Worm (Caenorhabditis elegans): ENCODE measurements around the gene frpr-9.
A peak's percentile ranks its signal among the peaks of the same experiment; 100 is the strongest.

The frpr-9 gene

DNA sequence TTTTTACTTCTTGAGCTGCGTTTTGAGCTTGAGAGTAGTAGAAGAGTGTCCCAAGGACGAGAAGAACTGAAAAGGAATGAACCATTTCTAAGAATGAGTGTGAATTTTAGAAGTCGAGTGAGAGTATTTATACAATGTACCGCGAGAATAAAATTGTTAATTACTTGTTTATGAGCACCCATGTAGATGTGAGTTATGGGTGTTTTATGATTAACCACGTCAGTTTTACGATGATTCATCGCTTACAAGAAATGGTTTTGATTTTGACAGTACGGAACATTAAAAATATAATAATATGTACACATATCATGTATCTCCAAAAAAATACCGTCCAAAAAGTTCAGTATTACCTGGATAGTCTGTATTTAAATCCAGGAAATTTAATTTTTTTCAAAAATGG, 37.6 kb upstream of the frpr-9 start, which contains the start of gene clec-221:
TSS of gene clec-221 (minus strand) at position 101 of the 400 bp plus-strand sequence.
- TF ChIP-seq dsc-1 (tag; optimal IDR thresholded peaks at IDR 0.05) (no peak), lin-35 (GFP tag; optimal IDR thresholded peaks at IDR 0.05) (no peak), aly-2 (tag; optimal IDR thresholded peaks at IDR 0.05) (no peak), ceh-82 (tag; optimal IDR thresholded peaks at IDR 0.05) (no peak), ets-5 (GFP tag; IDR thresholded peaks at IDR 0.05) (no peak), fkh-8 (tag; optimal IDR thresholded peaks at IDR 0.05) (no peak), pqm-1 (tag; optimal IDR thresholded peaks at IDR 0.05) (no peak), nhr-28 (tag; optimal IDR thresholded peaks at IDR 0.05) (no peak), lir-3 (tag; optimal IDR thresholded peaks at IDR 0.05; ENCODE audit: poor library complexity) (no peak), elt-2 (tag; optimal IDR thresholded peaks at IDR 0.05) (no peak), skn-1 (tag; optimal IDR thresholded peaks at IDR 0.05) (no peak), tbx-2 (tag; optimal IDR thresholded peaks at IDR 0.05) (no peak), mep-1 (tag; optimal IDR thresholded peaks at IDR 0.05) (no peak), jun-1 (tag; optimal IDR thresholded peaks at IDR 0.05) (no peak), sptf-1 (tag; optimal IDR thresholded peaks at IDR 0.05) (no peak), blmp-1 (tag; optimal IDR thresholded peaks at IDR 0.05) (no peak), unc-98 (GFP tag; IDR thresholded peaks at IDR 0.05) (no peak), unc-30 (tag; optimal IDR thresholded peaks at IDR 0.05) (no peak), zip-4 (GFP tag; optimal IDR thresholded peaks at IDR 0.05) (no peak), swsn-7 (tag; optimal IDR thresholded peaks at IDR 0.05) (no peak)

DNA sequence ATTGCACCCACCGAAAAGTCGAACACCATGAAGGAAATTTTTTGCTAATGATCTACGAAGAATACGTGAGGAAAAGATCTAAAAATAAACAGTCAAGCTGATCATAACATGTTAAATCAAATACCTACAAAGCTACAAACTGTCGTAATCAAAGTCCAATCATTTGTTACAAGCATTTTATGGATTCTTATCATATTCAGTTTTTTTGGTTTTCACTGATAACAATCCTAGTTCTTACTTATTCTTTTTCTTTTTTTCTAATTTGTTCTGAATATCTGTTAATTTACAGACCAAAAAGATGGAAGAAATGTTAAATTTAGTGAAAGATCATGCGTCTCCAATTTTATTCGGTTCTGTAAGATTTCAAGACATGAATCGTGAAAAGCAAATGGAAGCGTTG, 37.1 kb upstream of the frpr-9 start, which contains the start of gene F17C11.6:
TSS of gene F17C11.6 (plus strand) at position 290 of the 400 bp plus-strand sequence.
- TF ChIP-seq ztf-11 (tag; optimal IDR thresholded peaks at IDR 0.05) (no peak), nhr-77 (tag; optimal IDR thresholded peaks at IDR 0.05) (no peak), alr-1 (tag; optimal IDR thresholded peaks at IDR 0.05; ENCODE audit: borderline replicate concordance) (no peak), nhr-47 (tag; optimal IDR thresholded peaks at IDR 0.05) (no peak), ceh-82 (tag; optimal IDR thresholded peaks at IDR 0.05) (no peak), unc-98 (GFP tag; IDR thresholded peaks at IDR 0.05) (no peak), fkh-10 (GFP tag; optimal IDR thresholded peaks at IDR 0.05) (no peak), dpl-1 (GFP tag; optimal IDR thresholded peaks at IDR 0.05) (no peak), sox-4 (tag; optimal IDR thresholded peaks at IDR 0.05) (no peak), Y116A8C.19 (tag; optimal IDR thresholded peaks at IDR 0.05; ENCODE audit: borderline replicate concordance) (no peak), elt-3 (tag; optimal IDR thresholded peaks at IDR 0.05) (no peak), aly-2 (tag; optimal IDR thresholded peaks at IDR 0.05) (no peak), mep-1 (tag; optimal IDR thresholded peaks at IDR 0.05) (no peak), nhr-90 (tag; optimal IDR thresholded peaks at IDR 0.05; ENCODE audit: poor library complexity) (no peak), fos-1 (tag; optimal IDR thresholded peaks at IDR 0.05) (no peak), ceh-88 (GFP tag; IDR thresholded peaks at IDR 0.05) (no peak), zip-4 (GFP tag; optimal IDR thresholded peaks at IDR 0.05) (no peak), ces-1 (GFP tag; optimal IDR thresholded peaks at IDR 0.05) (no peak), nhr-71 (tag; optimal IDR thresholded peaks at IDR 0.05) (no peak), ets-5 (GFP tag; IDR thresholded peaks at IDR 0.05) (no peak)

DNA sequence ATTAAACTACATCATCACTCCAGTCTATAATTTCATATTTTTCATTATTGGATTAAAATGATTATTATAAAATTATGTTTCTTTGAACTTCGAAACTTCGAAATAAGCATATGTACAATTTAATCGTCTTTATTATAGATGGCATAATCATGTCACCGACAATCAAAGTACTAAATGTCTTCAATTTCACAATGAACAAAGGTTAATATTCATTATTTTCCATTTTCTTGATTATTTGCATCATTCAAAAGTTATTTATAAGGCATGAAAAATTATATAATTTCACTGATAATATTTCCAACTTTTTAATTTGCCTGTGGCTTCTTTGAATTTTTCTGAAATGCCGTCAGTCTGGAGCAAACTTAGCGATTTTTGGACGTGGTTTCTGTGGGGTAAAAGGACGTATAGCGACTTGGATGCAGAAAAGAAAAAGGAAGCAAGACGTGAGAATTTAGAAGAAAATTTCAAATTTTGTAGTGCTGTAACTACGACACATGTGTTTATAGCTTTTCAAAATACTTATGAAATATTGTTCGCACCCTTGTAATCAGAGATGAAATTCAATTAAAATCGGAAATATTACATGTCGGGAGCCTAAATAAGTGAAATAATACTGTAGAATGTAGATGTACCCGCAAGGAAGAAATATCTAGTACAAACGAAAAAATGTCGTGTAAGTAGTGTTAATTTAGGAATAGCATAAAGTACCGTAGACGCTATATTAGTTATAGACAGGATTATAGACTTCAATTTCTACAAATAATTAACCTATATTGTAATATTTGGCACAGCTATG, 36.0 kb upstream of the frpr-9 start, which contains the start of gene F17C11.13:
TSS of gene F17C11.13 (plus strand) at position 243 of the 796 bp plus-strand sequence.
- no peak for TF ChIP-seq nhr-12 (tag; optimal IDR thresholded peaks at IDR 0.05)
- TF ChIP-seq efl-1 (optimal IDR thresholded peaks at IDR 0.05): no peak
- peak in 1 of 2 experiments; percentile 34 for TF ChIP-seq efl-1 (GFP tag; optimal IDR thresholded peaks at IDR 0.05 in 1 of 2)
- peak; percentile 11 for TF ChIP-seq elt-2 (tag; optimal IDR thresholded peaks at IDR 0.05)

Measured in whole organism, L1 larva.